Fruit fly (Drosophila melanogaster): ENCODE results near the gene Wdr92.

DNA sequence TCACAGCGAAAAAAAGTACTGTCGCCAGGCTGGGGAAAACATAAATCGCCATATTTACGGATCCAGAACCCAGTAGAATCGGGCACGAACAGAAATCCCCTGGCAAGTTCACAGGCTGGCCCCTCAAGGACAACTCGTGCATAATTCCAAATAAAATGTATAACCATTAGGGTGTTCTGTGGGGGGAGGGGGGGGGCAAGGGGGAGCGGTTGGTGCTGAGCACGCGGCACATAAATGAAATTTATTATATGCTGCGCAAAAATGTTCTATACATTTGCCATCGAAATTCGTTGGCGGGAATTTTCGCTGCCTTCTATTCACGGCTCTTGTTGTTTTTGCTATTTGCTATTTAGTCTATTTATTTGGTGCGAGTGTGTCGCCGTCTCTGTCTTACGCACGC lies 40.3 kb downstream of the Wdr92 start:
- TF ChIP-seq usp (GFP tag; optimal IDR thresholded peaks at IDR 0.05) = no peak
- no peak for TF ChIP-seq CG8478 (optimal IDR thresholded peaks at IDR 0.05)
- TF ChIP-seq pan (optimal IDR thresholded peaks at IDR 0.05) = no peak
- no peak for TF ChIP-seq Dll (optimal IDR thresholded peaks at IDR 0.05)

Measured in whole organism.